Fruit fly (Drosophila melanogaster): ENCODE results near the gene p38b.
A peak's percentile ranks its signal among the peaks of the same experiment; 100 is the strongest.

p38b gene

dm6 chr2L:13829540-13829939 lies 49.1 kb downstream of the p38b start, which contains the start of the genes Arpc1 and Orc5:
TSS of gene Arpc1 (minus strand) at chr2L:13829741.
TSS of gene Orc5 (plus strand) at chr2L:13829837.
- no peak for TF ChIP-seq CG8478 (optimal IDR thresholded peaks at IDR 0.05)
- TF ChIP-seq CTCF (optimal IDR thresholded peaks at IDR 0.05) = peak in 1 of 2 experiments; percentile 8
